Fruit fly (Drosophila melanogaster) whole organism: ENCODE measurements around the gene CG11885.

Experiments
- pan ChIP-seq: fragments of >200 bp; optimal IDR thresholded peaks from 2 replicates; lab custom pipeline; 2017
- psq ChIP-seq: fragments of >200 bp; optimal IDR thresholded peaks from 2 replicates; lab custom pipeline; 2017

dm6 chr2L:439339-439738 lies 18.1 kb upstream of the CG11885 start:
- TF ChIP-seq psq (lab: Kevin White, UChicago) (no peak), pan (lab: Kevin White, UChicago) (no peak)
